Fruit fly (Drosophila melanogaster) whole organism, embryonic: ENCODE results near the gene Cpsf5.

ENCODE experiments used
- Atf6 ChIP-seq: fragments of 200-800 bp; sonication (Bioruptor generic); IDR thresholded peaks from 2 replicates; pipeline ENCODE4 v1.3.6; 2022; ENCODE audit warnings: missing biosample characterization, missing genetic modification characterization
- B-H2 ChIP-seq: fragments of 200-800 bp; sonication (Bioruptor generic); optimal IDR thresholded peaks from 2 replicates; lab custom pipeline; 2018; ENCODE audit warnings: missing biosample characterization, mild to moderate bottlenecking, missing genetic modification characterization
- BEAF-32 ChIP-seq: fragments of 200-800 bp; sonication (Bioruptor generic); optimal IDR thresholded peaks from 3 replicates; lab custom pipeline; 2017; ENCODE audit warnings: missing biosample characterization, missing genetic modification characterization, mild to moderate bottlenecking, moderate library complexity, missing genetic modification reagents
- CG10565 ChIP-seq: fragments of 200-800 bp; sonication (Bioruptor generic); optimal IDR thresholded peaks from 3 replicates; lab custom pipeline; 2016; ENCODE audit warnings: missing biosample characterization, mild to moderate bottlenecking, missing genetic modification characterization
- CG13894 ChIP-seq: fragments of 200-800 bp; sonication (Bioruptor generic); optimal IDR thresholded peaks from 3 replicates; lab custom pipeline; 2018; ENCODE audit warnings: missing biosample characterization, mild to moderate bottlenecking, missing genetic modification characterization, moderate library complexity
- CG16815 ChIP-seq: fragments of 200-800 bp; sonication (Bioruptor generic); optimal IDR thresholded peaks from 3 replicates; lab custom pipeline; 2017; ENCODE audit warnings: missing biosample characterization, mild to moderate bottlenecking, missing genetic modification characterization
- CG18011 ChIP-seq: fragments of 200-800 bp; sonication (Bioruptor generic); optimal IDR thresholded peaks from 2 replicates; lab custom pipeline; 2017; ENCODE audit warnings: missing biosample characterization, missing genetic modification characterization, mild to moderate bottlenecking, moderate library complexity, missing genotype
- CG2202 ChIP-seq: fragments of 200-800 bp; sonication (Bioruptor generic); optimal IDR thresholded peaks from 2 replicates; lab custom pipeline; 2018; ENCODE audit warnings: missing biosample characterization, mild to moderate bottlenecking, missing genetic modification characterization
- CG2875 ChIP-seq: fragments of 200-800 bp; sonication (Bioruptor generic); optimal IDR thresholded peaks from 2 replicates; lab custom pipeline; 2017; ENCODE audit warnings: missing biosample characterization, mild to moderate bottlenecking, missing genetic modification characterization, missing genetic modification reagents
- CG30020 ChIP-seq: fragments of 200-800 bp; optimal IDR thresholded peaks from 2 replicates; lab custom pipeline; 2019; ENCODE audit warnings: missing biosample characterization, mild to moderate bottlenecking, missing genetic modification characterization, moderate library complexity
- CG30403 ChIP-seq: fragments of 200-800 bp; sonication (Bioruptor generic); optimal IDR thresholded peaks from 3 replicates; lab custom pipeline; 2016; ENCODE audit warnings: missing biosample characterization, missing genetic modification characterization
- CG30431 ChIP-seq: fragments of 200-800 bp; sonication (Bioruptor generic); optimal IDR thresholded peaks from 2 replicates; lab custom pipeline; 2017; ENCODE audit warnings: missing biosample characterization, missing genetic modification characterization
- CG33557 ChIP-seq: fragments of 200-800 bp; sonication (Bioruptor generic); optimal IDR thresholded peaks from 2 replicates; lab custom pipeline; 2019; ENCODE audit warnings: missing biosample characterization, mild to moderate bottlenecking, missing genetic modification characterization, moderate library complexity
- CG3726 ChIP-seq: fragments of 200-800 bp; sonication (Bioruptor generic); IDR thresholded peaks from 3 replicates; pipeline ENCODE4, ENCODE4 v1.3.6; 2022; ENCODE audit warnings: missing biosample characterization, missing genetic modification characterization
- CG42726 ChIP-seq: fragments of 200-800 bp; sonication (Bioruptor generic); IDR thresholded peaks from 2 replicates; pipeline ENCODE4 v1.3.6; 2022; ENCODE audit warnings: missing biosample characterization, missing genetic modification characterization; ENCODE audit not compliant: partially characterized antibody
- CG4360 ChIP-seq: fragments of 200-800 bp; sonication (Bioruptor generic); IDR thresholded peaks from 2 replicates; pipeline ENCODE4 v1.3.6; 2022; ENCODE audit warnings: missing biosample characterization, missing genetic modification characterization
- CG4617 ChIP-seq: fragments of 200-800 bp; sonication (Bioruptor generic); optimal IDR thresholded peaks from 3 replicates; lab custom pipeline; 2016; ENCODE audit warnings: missing biosample characterization, missing genetic modification characterization, borderline replicate concordance
- CG6654 ChIP-seq: fragments of 200-800 bp; sonication (Bioruptor generic); optimal IDR thresholded peaks from 2 replicates; lab custom pipeline; 2017; ENCODE audit warnings: missing biosample characterization, mild to moderate bottlenecking, missing genetic modification characterization
- CG6689 ChIP-seq: fragments of 200-800 bp; sonication (Bioruptor generic); IDR thresholded peaks from 2 replicates; pipeline ENCODE4 v1.3.6; 2022; ENCODE audit warnings: missing biosample characterization, missing genetic modification characterization
- CG6791 ChIP-seq: fragments of 200-800 bp; sonication (Bioruptor generic); IDR thresholded peaks from 3 replicates; pipeline ENCODE4 v1.3.6; 2022; ENCODE audit warnings: missing biosample characterization, missing genetic modification characterization; ENCODE audit not compliant: partially characterized antibody
- CG7372 ChIP-seq: fragments of 200-800 bp; sonication (Bioruptor generic); IDR thresholded peaks from 2 replicates; pipeline ENCODE4 v1.3.6; 2022; ENCODE audit warnings: missing biosample characterization, missing genetic modification characterization
- CG7839 ChIP-seq: fragments of 200-800 bp; sonication (Bioruptor generic); optimal IDR thresholded peaks from 3 replicates; lab custom pipeline; 2018; ENCODE audit warnings: missing biosample characterization, mild to moderate bottlenecking, missing genetic modification characterization, moderate library complexity
- CG8281 ChIP-seq: fragments of 200-800 bp; sonication (Bioruptor generic); optimal IDR thresholded peaks from 2 replicates; lab custom pipeline; 2018; ENCODE audit warnings: missing biosample characterization, mild to moderate bottlenecking, missing genetic modification characterization, moderate library complexity
- D19B ChIP-seq: fragments of 200-800 bp; sonication (Bioruptor generic); optimal IDR thresholded peaks from 2 replicates; lab custom pipeline; 2017; ENCODE audit warnings: missing biosample characterization, mild to moderate bottlenecking, missing genetic modification characterization
- Deaf1 ChIP-seq: fragments of 200-800 bp; optimal IDR thresholded peaks from 3 replicates; lab custom pipeline; 2019; ENCODE audit warnings: missing biosample characterization, mild to moderate bottlenecking, missing genetic modification characterization, moderate library complexity
- HHEX ChIP-seq: fragments of 200-800 bp; sonication (Bioruptor generic); optimal IDR thresholded peaks from 3 replicates; lab custom pipeline; 2017; ENCODE audit warnings: missing biosample characterization, mild to moderate bottlenecking, missing genetic modification characterization, missing genetic modification reagents
- HmgD ChIP-seq: fragments of 200-800 bp; sonication (Bioruptor generic); optimal IDR thresholded peaks from 3 replicates; lab custom pipeline; 2016; ENCODE audit warnings: missing biosample characterization, missing genetic modification characterization
- Usf ChIP-seq: fragments of 200-800 bp; sonication (Bioruptor generic); optimal IDR thresholded peaks from 2 replicates; lab custom pipeline; 2017; ENCODE audit warnings: missing genotype, missing biosample characterization, missing genetic modification characterization
- Vsx1 ChIP-seq: fragments of 200-800 bp; sonication (Bioruptor generic); optimal IDR thresholded peaks from 2 replicates; lab custom pipeline; 2017; ENCODE audit warnings: missing biosample characterization, mild to moderate bottlenecking, missing genetic modification characterization, missing genetic modification reagents
- YL-1 ChIP-seq: fragments of 200-800 bp; sonication (Bioruptor generic); optimal IDR thresholded peaks from 3 replicates; lab custom pipeline; 2017; ENCODE audit warnings: missing biosample characterization, mild to moderate bottlenecking, missing genetic modification characterization
- aop ChIP-seq: fragments of 200-800 bp; sonication (Bioruptor generic); IDR thresholded peaks from 2 replicates; pipeline ENCODE4 v1.3.6; 2022; ENCODE audit warnings: missing biosample characterization, missing genetic modification characterization
- da ChIP-seq: fragments of 200-800 bp; sonication (Bioruptor generic); optimal IDR thresholded peaks from 2 replicates; lab custom pipeline; 2016; ENCODE audit warnings: missing biosample characterization, missing genetic modification characterization
- eyg ChIP-seq: fragments of 200-800 bp; sonication (Bioruptor generic); optimal IDR thresholded peaks from 3 replicates; lab custom pipeline; 2016; ENCODE audit warnings: missing biosample characterization, missing genetic modification characterization
- fd3F ChIP-seq: fragments of 200-800 bp; sonication (Bioruptor generic); optimal IDR thresholded peaks from 2 replicates; lab custom pipeline; 2018; ENCODE audit warnings: missing biosample characterization, mild to moderate bottlenecking, missing genetic modification characterization, moderate library complexity
- gcm2 ChIP-seq: fragments of 200-800 bp; sonication (Bioruptor generic); optimal IDR thresholded peaks from 2 replicates; lab custom pipeline; 2016; ENCODE audit warnings: missing biosample characterization, missing genetic modification characterization
- hkb ChIP-seq, 2 experiments: fragments of 200-800 bp in 1 of 2; fragments of >200 bp in 1 of 2; sonication (Bioruptor generic) in 1 of 2; IDR thresholded peaks in 1 of 2; optimal IDR thresholded peaks in 1 of 2; 2 replicates each; pipeline versions ENCODE4 v1.3.6 to Lab custom; 2017 to 2022; ENCODE audit warnings: missing biosample characterization in 1 of 2, missing genetic modification characterization in 1 of 2
- inv ChIP-seq: fragments of 200-800 bp; sonication (Bioruptor generic); IDR thresholded peaks from 2 replicates; pipeline ENCODE4 v1.3.6; 2022; ENCODE audit warnings: missing biosample characterization, missing genetic modification characterization; ENCODE audit not compliant: partially characterized antibody
- jigr1 ChIP-seq: fragments of 200-800 bp; sonication (Bioruptor generic); IDR thresholded peaks from 3 replicates; pipeline ENCODE4 v1.3.6; 2022; ENCODE audit warnings: missing biosample characterization, missing genetic modification characterization
- lab ChIP-seq: fragments of 200-800 bp; sonication (Bioruptor generic); optimal IDR thresholded peaks from 3 replicates; lab custom pipeline; 2017; ENCODE audit warnings: missing biosample characterization, missing genetic modification characterization, mild to moderate bottlenecking, moderate library complexity, missing genetic modification reagents
- lola ChIP-seq, 3 experiments: fragments of >200 bp in 2 of 3; fragments of 200-800 bp in 1 of 3; sonication (Bioruptor generic) in 1 of 3; optimal IDR thresholded peaks; 2 replicates each; lab custom pipeline; 2017 to 2019; ENCODE audit warnings: missing biosample characterization in 3 of 3, missing genetic modification characterization in 3 of 3, mild to moderate bottlenecking in 1 of 3, moderate library complexity in 1 of 3
- nerfin-1 ChIP-seq: fragments of 200-800 bp; sonication (Bioruptor generic); optimal IDR thresholded peaks from 3 replicates; lab custom pipeline; 2019; ENCODE audit warnings: missing biosample characterization, mild to moderate bottlenecking, missing genetic modification characterization, moderate library complexity
- odd ChIP-seq: fragments of 200-800 bp; sonication (Bioruptor generic); optimal IDR thresholded peaks from 2 replicates; lab custom pipeline; 2017; ENCODE audit warnings: missing biosample characterization, mild to moderate bottlenecking, missing genetic modification characterization
- ro ChIP-seq: fragments of 200-800 bp; sonication (Bioruptor generic); IDR thresholded peaks from 2 replicates; pipeline ENCODE4 v1.3.6; 2022; ENCODE audit warnings: missing biosample characterization, missing genetic modification characterization
- run ChIP-seq: fragments of 200-800 bp; sonication (Bioruptor generic); optimal IDR thresholded peaks from 3 replicates; lab custom pipeline; 2018; ENCODE audit warnings: missing biosample characterization, mild to moderate bottlenecking, missing genetic modification characterization
- tgo ChIP-seq: fragments of 200-800 bp; sonication (Bioruptor generic); IDR thresholded peaks from 3 replicates; pipeline ENCODE4 v1.3.6; 2022; ENCODE audit warnings: missing biosample characterization, missing genetic modification characterization
- twi ChIP-seq: fragments of 200-800 bp; optimal IDR thresholded peaks from 2 replicates; lab custom pipeline; 2019; ENCODE audit warnings: missing biosample characterization, mild to moderate bottlenecking, missing genetic modification characterization, moderate library complexity
- unpg ChIP-seq: fragments of 200-800 bp; sonication (Bioruptor generic); optimal IDR thresholded peaks from 3 replicates; lab custom pipeline; 2018; ENCODE audit warnings: missing biosample characterization, mild to moderate bottlenecking, missing genetic modification characterization, moderate library complexity
- usp ChIP-seq: fragments of >200 bp; optimal IDR thresholded peaks from 2 replicates; lab custom pipeline; 2017; ENCODE audit warnings: missing biosample characterization, missing genetic modification characterization

Cpsf5 gene

dm6 chr3L:9410754-9411423, at the start of gene Cpsf5, which contains the start of gene CG4022 (continued):
- TF ChIP-seq CG33557 (GFP tag; lab: Kevin White, UChicago) (peak; percentile 86), CG10565 (GFP tag; lab: Kevin White, UChicago) (no peak), CG30403 (GFP tag; lab: Kevin White, UChicago) (peak; percentile 90), Deaf1 (peak; percentile 60), odd (GFP tag; lab: Kevin White, UChicago) (peak; percentile 57), jigr1 (no peak), Usf (peak; percentile 32), B-H2 (GFP tag; lab: Kevin White, UChicago) (peak; percentile 89), CG16815 (peak; percentile 70), YL-1 (GFP tag; lab: Kevin White, UChicago) (peak; percentile 88), CG8281 (tag; lab: Kevin White, UChicago) (peak; percentile 36), inv (GFP tag; lab: Robert Waterston, UW) (peak; percentile 49; the same call in 1 of the 2 replicates), gcm2 (GFP tag; lab: Kevin White, UChicago) (peak; percentile 53), Atf6 (peak; percentile 85), ro (GFP tag; lab: Robert Waterston, UW) (no peak), tgo (peak; percentile 86), CG4360 (no peak), nerfin-1 (tag; lab: Kevin White, UChicago) (peak; percentile 69), da (GFP tag; lab: Kevin White, UChicago) (peak; percentile 21), fd3F (GFP tag; lab: Kevin White, UChicago) (peak; percentile 87), CG2875 (GFP tag; lab: Kevin White, UChicago) (peak; percentile 47), CG4617 (GFP tag; lab: Kevin White, UChicago) (peak; percentile 85), CG6654 (GFP tag; lab: Kevin White, UChicago) (no peak), CG13894 (tag; lab: Kevin White, UChicago) (no peak), usp (GFP tag; lab: Kevin White, UChicago) (no peak), CG30431 (GFP tag; lab: Kevin White, UChicago) (peak; percentile 52), BEAF-32 (GFP tag; lab: Kevin White, UChicago) (peak; percentile 52), CG6689 (GFP tag; lab: Robert Waterston, UW) (peak; percentile 79), lab (peak; percentile 88), CG30020 (tag; lab: Kevin White, UChicago) (peak; percentile 78), CG3726 (GFP tag; lab: Robert Waterston, UW) (no peak), hkb (optimal IDR thresholded peaks at IDR 0.05; lab: Kevin White, UChicago) (no peak), hkb (GFP tag; IDR thresholded peaks at IDR 0.05; lab: Robert Waterston, UW) (peak; percentile 87), lola (GFP tag; optimal IDR thresholded peaks at IDR 0.05; lab: Kevin White, UChicago) (peak in 1 of 3 experiments; percentile 84), CG7839 (tag; lab: Kevin White, UChicago) (peak; percentile 79), CG7372 (GFP tag; lab: Robert Waterston, UW) (peak; percentile 84), HmgD (GFP tag; lab: Kevin White, UChicago) (no peak), CG18011 (GFP tag; lab: Kevin White, UChicago) (peak; percentile 58), run (peak; percentile 54), unpg (GFP tag; lab: Kevin White, UChicago) (peak; percentile 87), CG6791 (GFP tag; lab: Robert Waterston, UW) (no peak), twi (tag; lab: Kevin White, UChicago) (peak; percentile 83), D19B (GFP tag; lab: Kevin White, UChicago) (peak; percentile 45), CG2202 (tag; lab: Kevin White, UChicago) (peak; percentile 69), eyg (GFP tag; lab: Kevin White, UChicago) (peak; percentile 2), Vsx1 (GFP tag; lab: Kevin White, UChicago) (no peak), HHEX (peak; percentile 69), CG42726 (no peak), aop (no peak)
